Worm (Caenorhabditis elegans) whole organism, late embryonic: ENCODE results near the gene ric-8.

Experiments used
- C08G9.2 ChIP-seq: sonication (generic microtip); optimal IDR thresholded peaks from 2 replicates; lab custom pipeline; 2016; ENCODE audit warnings: mild to moderate bottlenecking, missing genetic modification characterization, moderate library complexity, missing compliant biosample characterization
- K09A11.1 ChIP-seq: sonication (generic microtip); optimal IDR thresholded peaks from 2 replicates; lab custom pipeline; 2017; ENCODE audit warnings: antibody characterized with exemption, mild to moderate bottlenecking, missing genetic modification characterization, missing compliant biosample characterization; ENCODE audit not compliant: insufficient read depth
- T23F11.4 ChIP-seq: fragments of 200-800 bp; sonication (Bioruptor generic); optimal IDR thresholded peaks from 2 replicates; lab custom pipeline; 2018; ENCODE audit warnings: mild to moderate bottlenecking, missing genetic modification characterization, missing compliant biosample characterization
- ahr-1 ChIP-seq: sonication (generic microtip); optimal IDR thresholded peaks from 2 replicates; lab custom pipeline; 2016; ENCODE audit warnings: missing genetic modification characterization, missing compliant biosample characterization
- ama-1 ChIP-seq: fragments of 150-350 bp; optimal IDR thresholded peaks from 2 replicates; lab custom pipeline; 2014
- ceh-18 ChIP-seq: sonication (generic microtip); optimal IDR thresholded peaks from 2 replicates; lab custom pipeline; 2016; ENCODE audit warnings: missing genetic modification characterization, missing compliant biosample characterization
- ceh-2 ChIP-seq: sonication (generic microtip); optimal IDR thresholded peaks from 2 replicates; lab custom pipeline; 2016; ENCODE audit warnings: missing genotype, missing genetic modification characterization, missing compliant biosample characterization
- ceh-24 ChIP-seq: sonication (generic microtip); optimal IDR thresholded peaks from 2 replicates; lab custom pipeline; 2016; ENCODE audit warnings: mild to moderate bottlenecking, missing genetic modification characterization, missing compliant biosample characterization
- ceh-31 ChIP-seq: sonication (generic microtip); optimal IDR thresholded peaks from 2 replicates; lab custom pipeline; 2016; ENCODE audit warnings: missing genetic modification characterization, missing compliant biosample characterization
- ceh-48 ChIP-seq: sonication (generic microtip); optimal IDR thresholded peaks from 2 replicates; lab custom pipeline; 2016; ENCODE audit warnings: missing genetic modification characterization, inconsistent platforms, missing compliant biosample characterization
- ceh-9 ChIP-seq: sonication (generic microtip); optimal IDR thresholded peaks from 2 replicates; lab custom pipeline; 2016; ENCODE audit warnings: mild to moderate bottlenecking, missing genetic modification characterization, inconsistent platforms, missing compliant biosample characterization
- che-1 ChIP-seq: sonication (generic microtip); optimal IDR thresholded peaks from 2 replicates; lab custom pipeline; 2016; ENCODE audit warnings: mild to moderate bottlenecking, missing genetic modification characterization, missing compliant biosample characterization
- dve-1 ChIP-seq: sonication (generic microtip); optimal IDR thresholded peaks from 2 replicates; lab custom pipeline; 2017; ENCODE audit warnings: antibody characterized with exemption, mild to moderate bottlenecking, missing genetic modification characterization, missing compliant biosample characterization
- elt-2 ChIP-seq: sonication (generic microtip); optimal IDR thresholded peaks from 2 replicates; lab custom pipeline; 2016; ENCODE audit warnings: missing genetic modification reagents, missing genetic modification characterization, missing compliant biosample characterization
- elt-4 ChIP-seq: sonication (generic microtip); optimal IDR thresholded peaks from 2 replicates; lab custom pipeline; 2016; ENCODE audit warnings: missing genetic modification characterization, missing compliant biosample characterization
- ets-4 ChIP-seq: sonication (generic microtip); optimal IDR thresholded peaks from 2 replicates; lab custom pipeline; 2016; ENCODE audit warnings: missing genetic modification characterization, missing compliant biosample characterization
- fkh-10 ChIP-seq: fragments of 150-350 bp; optimal IDR thresholded peaks from 2 replicates; lab custom pipeline; 2014; ENCODE audit warnings: missing biosample characterization, missing genetic modification reagents, missing genetic modification characterization
- gmeb-2 ChIP-seq: sonication (generic microtip); optimal IDR thresholded peaks from 2 replicates; lab custom pipeline; 2016; ENCODE audit warnings: missing genetic modification characterization, inconsistent platforms, missing compliant biosample characterization
- hlh-13 ChIP-seq: fragments of 200-800 bp; sonication (Bioruptor generic); optimal IDR thresholded peaks from 2 replicates; lab custom pipeline; 2018; ENCODE audit warnings: mild to moderate bottlenecking, missing genetic modification characterization, missing compliant biosample characterization
- hlh-6 ChIP-seq: sonication (generic microtip); optimal IDR thresholded peaks from 2 replicates; lab custom pipeline; 2016; ENCODE audit warnings: missing genotype, missing genetic modification characterization, missing compliant biosample characterization
- hlh-8 ChIP-seq: sonication (generic microtip); optimal IDR thresholded peaks from 2 replicates; lab custom pipeline; 2016; ENCODE audit warnings: missing genotype, missing genetic modification characterization, missing compliant biosample characterization
- lim-6 ChIP-seq: sonication (generic microtip); optimal IDR thresholded peaks from 2 replicates; lab custom pipeline; 2016; ENCODE audit warnings: missing genetic modification characterization, missing compliant biosample characterization
- lin-11 ChIP-seq: fragments of 200-800 bp; sonication (Bioruptor generic); optimal IDR thresholded peaks from 2 replicates; lab custom pipeline; 2018; ENCODE audit warnings: mild to moderate bottlenecking, missing genetic modification characterization, missing compliant biosample characterization
- madf-2 ChIP-seq: sonication (generic microtip); optimal IDR thresholded peaks from 2 replicates; lab custom pipeline; 2017; ENCODE audit warnings: missing genetic modification characterization, missing compliant biosample characterization
- nfya-1 ChIP-seq: sonication (generic microtip); optimal IDR thresholded peaks from 2 replicates; lab custom pipeline; 2017; ENCODE audit warnings: missing genetic modification characterization, mild to moderate bottlenecking, missing compliant biosample characterization, antibody characterized with exemption, moderate library complexity
- npax-4 ChIP-seq: sonication (generic microtip); optimal IDR thresholded peaks from 2 replicates; lab custom pipeline; 2016; ENCODE audit warnings: missing genetic modification characterization, missing compliant biosample characterization
- odd-2 ChIP-seq: sonication (generic microtip); optimal IDR thresholded peaks from 2 replicates; lab custom pipeline; 2017; ENCODE audit warnings: antibody characterized with exemption, mild to moderate bottlenecking, missing genetic modification characterization, missing compliant biosample characterization
- pat-9 ChIP-seq: fragments of 200-800 bp; sonication (Bioruptor generic); optimal IDR thresholded peaks from 2 replicates; lab custom pipeline; 2018; ENCODE audit warnings: mild to moderate bottlenecking, missing genetic modification characterization, moderate library complexity, missing compliant biosample characterization
- pax-1 ChIP-seq: fragments of 150-350 bp; optimal IDR thresholded peaks from 2 replicates; lab custom pipeline; 2014; ENCODE audit warnings: missing biosample characterization, missing genetic modification characterization
- pha-2 ChIP-seq: sonication (generic microtip); optimal IDR thresholded peaks from 2 replicates; lab custom pipeline; 2017; ENCODE audit warnings: mild to moderate bottlenecking, missing genetic modification characterization, missing compliant biosample characterization
- pqm-1 ChIP-seq: sonication (generic microtip); optimal IDR thresholded peaks from 2 replicates; lab custom pipeline; 2016; ENCODE audit warnings: missing genetic modification characterization, missing compliant biosample characterization
- pros-1 ChIP-seq: fragments of 150-350 bp; optimal IDR thresholded peaks from 2 replicates; lab custom pipeline; 2014; ENCODE audit warnings: missing biosample characterization, missing genetic modification reagents, missing genetic modification characterization
- sdc-2 ChIP-seq: sonication (generic microtip); optimal IDR thresholded peaks from 2 replicates; lab custom pipeline; 2016; ENCODE audit warnings: missing genotype, missing genetic modification characterization, missing compliant biosample characterization
- sox-2 ChIP-seq: fragments of 200-800 bp; sonication (Bioruptor generic); IDR thresholded peaks from 2 replicates; pipeline ENCODE4 v1.3.6; 2022; ENCODE audit warnings: missing genetic modification reagents, missing genetic modification characterization, missing compliant biosample characterization
- tbx-2 ChIP-seq: sonication (generic microtip); optimal IDR thresholded peaks from 2 replicates; lab custom pipeline; 2016; ENCODE audit warnings: missing genetic modification characterization, missing compliant biosample characterization
- ttx-3 ChIP-seq: sonication (generic microtip); optimal IDR thresholded peaks from 2 replicates; lab custom pipeline; 2016; ENCODE audit warnings: missing genetic modification reagents, missing genetic modification characterization, missing compliant biosample characterization
- unc-55 ChIP-seq: sonication (generic microtip); optimal IDR thresholded peaks from 2 replicates; lab custom pipeline; 2017; ENCODE audit warnings: missing biosample characterization, missing genetic modification reagents, missing genetic modification characterization
- unc-86 ChIP-seq: sonication (generic microtip); optimal IDR thresholded peaks from 2 replicates; lab custom pipeline; 2016; ENCODE audit warnings: missing genetic modification characterization, missing compliant biosample characterization
- ztf-16 ChIP-seq: sonication (generic microtip); optimal IDR thresholded peaks from 2 replicates; lab custom pipeline; 2017; ENCODE audit warnings: missing genetic modification characterization, missing compliant biosample characterization

The ric-8 gene

DNA sequence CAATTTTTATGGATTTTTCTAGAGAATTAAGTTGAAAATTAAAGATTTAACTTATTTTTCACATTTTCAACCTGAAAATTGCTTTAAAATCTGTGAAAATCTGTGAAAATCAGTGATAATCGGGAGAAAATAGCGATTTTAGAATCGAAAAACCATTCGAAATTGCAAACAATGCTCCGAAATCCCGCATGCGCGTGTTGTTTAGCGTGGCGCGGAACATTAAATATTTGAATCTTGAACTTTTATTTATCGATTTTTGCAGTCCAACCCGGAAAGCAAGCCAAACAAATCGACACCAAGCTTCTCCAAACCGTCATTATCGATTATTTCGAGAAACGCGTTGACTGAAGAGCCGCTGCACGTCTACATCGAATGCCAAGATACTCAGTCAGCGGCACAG, 31.8 kb upstream of the ric-8 start:
- TF ChIP-seq ahr-1 (tag; lab: Kevin White, UChicago) = no peak
- TF ChIP-seq unc-86 (tag; lab: Kevin White, UChicago) = no peak
- no peak for TF ChIP-seq ceh-31 (tag; lab: Kevin White, UChicago)
- no peak for TF ChIP-seq T23F11.4 (GFP tag; lab: Kevin White, UChicago)
- no peak for TF ChIP-seq dve-1 (tag; lab: Kevin White, UChicago)
- peak; percentile 19 for TF ChIP-seq ceh-48 (tag; lab: Kevin White, UChicago)
- no peak for TF ChIP-seq elt-2 (tag; lab: Kevin White, UChicago)
- TF ChIP-seq K09A11.1 (tag; lab: Kevin White, UChicago) = no peak

DNA sequence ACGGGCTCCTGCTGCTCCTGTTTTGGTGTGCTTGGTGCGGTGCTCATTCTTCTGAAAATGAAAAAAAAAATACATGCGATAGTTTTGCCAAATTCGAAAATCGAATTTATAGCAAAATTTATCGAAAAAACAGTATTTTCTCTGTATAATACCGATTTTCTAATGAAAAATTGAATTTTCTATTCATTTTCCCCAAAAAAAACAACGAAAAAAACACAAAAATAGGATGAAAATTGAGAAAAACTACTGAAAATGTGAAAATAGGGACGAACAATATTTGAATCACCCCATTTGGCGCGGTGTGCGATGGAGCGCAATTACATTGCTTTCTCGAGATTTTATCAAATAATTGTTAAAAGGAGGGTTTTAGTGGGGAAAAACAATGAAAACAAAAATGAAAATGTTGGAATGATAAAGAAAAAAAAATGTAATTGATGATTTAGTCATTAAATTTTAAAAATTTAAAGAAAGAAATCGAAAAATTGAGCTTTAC, 29.7 kb upstream of the ric-8 start, which contains the start of gene Y69A2AR.28:
Gene Y69A2AR.28, minus strand, starts transcription at position 51 of the 493 bp plus-strand sequence.
- TF ChIP-seq npax-4 (tag; lab: Kevin White, UChicago) = no peak
- no peak for TF ChIP-seq fkh-10 (GFP tag; lab: Kevin White, UChicago)
- TF ChIP-seq unc-55 = no peak
- no peak for TF ChIP-seq lin-11 (tag; lab: Kevin White, UChicago)
- TF ChIP-seq ahr-1 (tag; lab: Kevin White, UChicago) = no peak
- TF ChIP-seq hlh-6 = no peak
- no peak for TF ChIP-seq ets-4
- TF ChIP-seq tbx-2 (tag; lab: Kevin White, UChicago) = no peak
- TF ChIP-seq pat-9 = no peak
- TF ChIP-seq gmeb-2 (tag; lab: Kevin White, UChicago) = no peak
- no peak for TF ChIP-seq ceh-24 (tag; lab: Kevin White, UChicago)
- no peak for TF ChIP-seq ceh-18 (tag; lab: Kevin White, UChicago)
- TF ChIP-seq ttx-3 (tag; lab: Kevin White, UChicago) = no peak
- no peak for TF ChIP-seq nfya-1 (tag; lab: Kevin White, UChicago)

DNA sequence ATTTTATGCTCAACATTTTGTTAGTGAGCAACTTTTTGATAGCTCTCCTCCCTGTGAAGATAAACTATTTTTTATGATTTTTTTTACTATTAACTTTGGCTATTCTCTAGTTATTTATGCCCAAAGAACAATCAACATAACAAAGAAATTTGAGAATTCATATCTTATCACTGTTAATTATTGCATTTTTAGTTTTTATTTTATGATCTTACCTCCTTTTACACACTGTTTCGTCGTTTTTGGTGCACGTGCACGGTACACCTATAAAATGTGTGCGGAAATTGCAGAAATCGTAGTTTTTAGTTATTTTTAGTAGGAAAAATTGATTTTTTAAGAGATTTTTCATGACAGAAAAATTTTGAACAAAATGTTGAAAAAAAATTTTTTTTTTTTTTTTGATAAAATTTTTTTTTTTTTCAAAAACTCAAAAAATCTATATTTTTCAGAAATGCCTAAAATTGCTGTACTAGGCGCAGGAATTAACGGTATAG, 29.0 kb upstream of the ric-8 start, which contains the start of gene daao-1:
Gene daao-1, plus strand, starts transcription at position 441 of the 491 bp plus-strand sequence.
- TF ChIP-seq ceh-18 (tag; lab: Kevin White, UChicago) (no peak), C08G9.2 (tag; lab: Kevin White, UChicago) (no peak), lin-11 (tag; lab: Kevin White, UChicago) (no peak)

DNA sequence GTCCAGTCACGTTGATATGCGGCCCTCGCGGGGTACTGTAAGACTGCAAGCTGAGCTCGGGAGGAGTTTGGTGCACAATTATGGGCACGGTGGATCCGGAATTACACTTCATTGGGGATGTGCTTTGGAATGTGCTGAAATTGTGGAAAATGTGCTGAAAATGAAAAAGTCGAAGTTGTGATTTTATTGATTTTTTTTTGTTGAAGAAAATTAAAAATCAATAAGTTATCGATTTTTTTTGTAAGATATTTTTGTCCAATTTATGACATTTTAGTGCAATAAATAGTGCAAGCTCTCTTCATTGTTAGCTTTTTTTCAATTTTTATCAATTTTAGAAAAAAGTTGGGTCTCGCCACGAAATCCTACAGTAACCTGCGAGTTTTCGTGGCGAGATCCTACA, 25.9 kb upstream of the ric-8 start:
- no peak for TF ChIP-seq pha-2
- no peak for TF ChIP-seq sdc-2 (tag; lab: Kevin White, UChicago)
- TF ChIP-seq pros-1 (tag; lab: Kevin White, UChicago) = no peak
- TF ChIP-seq sox-2 = no peak
- TF ChIP-seq che-1 = no peak
- TF ChIP-seq ceh-9 = no peak
- no peak for TF ChIP-seq ceh-2 (tag; lab: Kevin White, UChicago)
- TF ChIP-seq pqm-1 (tag; lab: Kevin White, UChicago) = no peak
- TF ChIP-seq hlh-8 (tag; lab: Kevin White, UChicago) = no peak
- TF ChIP-seq lim-6 (tag; lab: Kevin White, UChicago) = no peak
- no peak for TF ChIP-seq ama-1
- TF ChIP-seq ztf-16 = no peak
- TF ChIP-seq fkh-10 (GFP tag; lab: Kevin White, UChicago) = no peak
- no peak for TF ChIP-seq madf-2 (tag; lab: Kevin White, UChicago)
- TF ChIP-seq npax-4 (tag; lab: Kevin White, UChicago) = no peak
- TF ChIP-seq hlh-13 (GFP tag; lab: Kevin White, UChicago) = no peak
- TF ChIP-seq odd-2 = no peak
- TF ChIP-seq K09A11.1 (tag; lab: Kevin White, UChicago) = no peak
- TF ChIP-seq elt-4 (tag; lab: Kevin White, UChicago) = no peak
- TF ChIP-seq pax-1 (tag; lab: Kevin White, UChicago) = no peak
